Worm (Caenorhabditis elegans): ENCODE data around the gene F31E3.6.

DNA sequence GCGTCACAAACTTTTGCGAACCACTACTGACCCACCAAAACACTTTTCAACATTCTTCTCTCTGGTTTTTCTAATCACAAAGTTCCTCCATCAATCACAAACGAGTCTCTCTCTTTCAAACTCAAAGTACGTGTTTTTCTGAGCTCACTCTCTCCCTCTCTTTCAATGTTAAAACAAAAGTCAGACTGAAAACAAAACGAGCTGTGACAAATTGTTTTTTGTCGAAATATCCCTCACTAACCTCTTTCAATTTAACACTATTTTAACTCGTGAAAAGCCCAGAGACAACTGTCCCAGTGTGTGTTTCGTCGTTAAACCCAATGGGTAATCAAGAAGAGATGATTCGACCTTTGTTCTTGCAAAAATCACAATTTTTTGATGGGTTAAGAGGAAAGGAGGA is 6.2 kb downstream of the F31E3.6 start:
- TF ChIP-seq ceh-22 (tag; optimal IDR thresholded peaks at IDR 0.05) = no peak
- no peak for TF ChIP-seq unc-55 (GFP tag; optimal IDR thresholded peaks at IDR 0.05)
- no peak for TF ChIP-seq ama-1 (optimal IDR thresholded peaks at IDR 0.05)
- no peak for TF ChIP-seq elt-2 (tag; optimal IDR thresholded peaks at IDR 0.05)
- TF ChIP-seq sox-4 (tag; optimal IDR thresholded peaks at IDR 0.05) = no peak
- TF ChIP-seq lin-11 (tag; optimal IDR thresholded peaks at IDR 0.05) = no peak
- no peak for TF ChIP-seq hlh-6 (tag; optimal IDR thresholded peaks at IDR 0.05)
- no peak for TF ChIP-seq pat-9 (tag; optimal IDR thresholded peaks at IDR 0.05)
- TF ChIP-seq gmeb-2 (tag; optimal IDR thresholded peaks at IDR 0.05) = no peak

Measured in whole organism, late embryonic.